Worm (Caenorhabditis elegans) whole organism, L1 larva: Measurements from ENCODE around the gene C31A11.13.

ENCODE experiments used
- C16A3.4 ChIP-seq: fragments of 150-350 bp; optimal IDR thresholded peaks from 2 replicates; lab custom pipeline; 2014; ENCODE audit warnings: missing biosample characterization, missing genetic modification characterization
- F16B12.6 ChIP-seq: fragments of 150-350 bp; optimal IDR thresholded peaks from 2 replicates; lab custom pipeline; 2014; ENCODE audit warnings: missing biosample characterization, missing genetic modification characterization
- ama-1 ChIP-seq: fragments of 150-350 bp; optimal IDR thresholded peaks from 2 replicates; lab custom pipeline; 2014
- blmp-1 ChIP-seq: fragments of 150-350 bp; optimal IDR thresholded peaks from 2 replicates; lab custom pipeline; 2014; ENCODE audit warnings: missing biosample characterization, missing genetic modification characterization
- ces-1 ChIP-seq: fragments of 150-350 bp; optimal IDR thresholded peaks from 2 replicates; lab custom pipeline; 2014; ENCODE audit warnings: missing biosample characterization, missing genetic modification reagents, missing genetic modification characterization
- dsc-1 ChIP-seq: sonication (generic microtip); optimal IDR thresholded peaks from 2 replicates; lab custom pipeline; 2016; ENCODE audit warnings: mild to moderate bottlenecking, missing genetic modification characterization, missing compliant biosample characterization
- efl-1 ChIP-seq, 4 experiments: fragments of 150-350 bp; optimal IDR thresholded peaks in 3 of 4; peaks in 1 of 4; 1 replicate in 1 of 4; 2 replicates in 3 of 4; lab custom pipeline; 2014; ENCODE audit warnings: missing biosample characterization in 2 of 4, missing genetic modification characterization in 2 of 4, missing genetic modification reagents in 2 of 4
- efl-3 ChIP-seq: fragments of 200-800 bp; sonication (Bioruptor generic); optimal IDR thresholded peaks from 2 replicates; lab custom pipeline; 2018; ENCODE audit warnings: mild to moderate bottlenecking, missing genetic modification characterization, missing compliant biosample characterization
- egl-27 ChIP-seq, 2 experiments: fragments of 150-350 bp in 1 of 2; sonication (generic microtip); optimal IDR thresholded peaks; 3 replicates each; lab custom pipeline; 2017 to 2018; ENCODE audit warnings: missing biosample characterization in 2 of 2, missing genetic modification characterization in 2 of 2, missing genetic modification reagents in 2 of 2
- elt-2 ChIP-seq: sonication (generic microtip); optimal IDR thresholded peaks from 2 replicates; lab custom pipeline; 2016; ENCODE audit warnings: missing genetic modification characterization, mild to moderate bottlenecking, inconsistent platforms, missing compliant biosample characterization, missing genetic modification reagents
- fkh-10 ChIP-seq: sonication (generic microtip); optimal IDR thresholded peaks from 2 replicates; lab custom pipeline; 2017; ENCODE audit warnings: missing biosample characterization, missing genetic modification reagents, missing genetic modification characterization
- hlh-17 ChIP-seq: fragments of 200-800 bp; sonication (Bioruptor generic); optimal IDR thresholded peaks from 2 replicates; lab custom pipeline; 2018; ENCODE audit warnings: missing genetic modification characterization, mild to moderate bottlenecking, missing compliant biosample characterization, moderate library complexity, borderline replicate concordance
- hpl-2 ChIP-seq: fragments of 150-350 bp; optimal IDR thresholded peaks from 2 replicates; lab custom pipeline; 2014; ENCODE audit warnings: missing biosample characterization, missing genetic modification reagents, missing genetic modification characterization
- irx-1 ChIP-seq: sonication (generic microtip); optimal IDR thresholded peaks from 2 replicates; lab custom pipeline; 2016; ENCODE audit warnings: missing genetic modification characterization, missing compliant biosample characterization
- lin-35 ChIP-seq, 2 experiments: fragments of 150-350 bp; optimal IDR thresholded peaks; 2 replicates each; lab custom pipeline; 2014; ENCODE audit warnings: missing biosample characterization in 2 of 2, missing genetic modification characterization in 2 of 2, missing genetic modification reagents in 2 of 2
- lir-3 ChIP-seq: sonication (generic microtip); optimal IDR thresholded peaks from 2 replicates; lab custom pipeline; 2016; ENCODE audit warnings: mild to moderate bottlenecking, missing genetic modification characterization, moderate library complexity, missing compliant biosample characterization; ENCODE audit not compliant: poor library complexity
- lsy-2 ChIP-seq, 2 experiments: fragments of 150-350 bp; optimal IDR thresholded peaks; 2 replicates each; lab custom pipeline; 2014; ENCODE audit warnings: missing biosample characterization in 2 of 2, missing genetic modification characterization in 2 of 2
- mab-9 ChIP-seq: fragments of 200-800 bp; sonication (Bioruptor generic); IDR thresholded peaks from 2 replicates; pipeline ENCODE4 v1.3.6; 2022; ENCODE audit warnings: missing genetic modification reagents, missing genetic modification characterization, missing compliant biosample characterization
- nhr-20 ChIP-seq: sonication (generic microtip); optimal IDR thresholded peaks from 2 replicates; lab custom pipeline; 2016; ENCODE audit warnings: mild to moderate bottlenecking, missing genetic modification characterization, missing compliant biosample characterization
- nhr-77 ChIP-seq: fragments of 150-350 bp; optimal IDR thresholded peaks from 2 replicates; lab custom pipeline; 2014; ENCODE audit warnings: missing biosample characterization, missing genetic modification characterization
- nhr-85 ChIP-seq: sonication (generic microtip); peaks from one replicate; lab custom pipeline; 2016; ENCODE audit warnings: missing genetic modification characterization, inconsistent platforms, missing compliant biosample characterization
- nhr-90 ChIP-seq: sonication (generic microtip); optimal IDR thresholded peaks from 2 replicates; lab custom pipeline; 2016; ENCODE audit warnings: mild to moderate bottlenecking, missing genetic modification characterization, missing compliant biosample characterization; ENCODE audit not compliant: poor library complexity
- pag-3 ChIP-seq: sonication (generic microtip); optimal IDR thresholded peaks from 2 replicates; lab custom pipeline; 2017; ENCODE audit warnings: missing genetic modification characterization, mild to moderate bottlenecking, missing compliant biosample characterization, antibody characterized with exemption, borderline replicate concordance; ENCODE audit not compliant: insufficient read depth
- rnt-1 ChIP-seq: sonication (generic microtip); optimal IDR thresholded peaks from 2 replicates; lab custom pipeline; 2016; ENCODE audit warnings: mild to moderate bottlenecking, missing genetic modification characterization, moderate library complexity, missing compliant biosample characterization
- skn-1 ChIP-seq: fragments of 150-350 bp; optimal IDR thresholded peaks from 2 replicates; lab custom pipeline; 2014; ENCODE audit warnings: missing biosample characterization, missing genetic modification characterization
- unc-62 ChIP-seq: fragments of 150-350 bp; optimal IDR thresholded peaks from 2 replicates; lab custom pipeline; 2014; ENCODE audit warnings: missing biosample characterization, missing genetic modification reagents, missing genetic modification characterization
- zip-4 ChIP-seq: fragments of 200-800 bp; sonication (Bioruptor generic); optimal IDR thresholded peaks from 2 replicates; lab custom pipeline; 2018; ENCODE audit warnings: mild to moderate bottlenecking, missing genetic modification characterization, moderate library complexity, missing compliant biosample characterization

The C31A11.13 gene

ce11 chrV:16299834-16300233, 2.5 kb downstream of the C31A11.13 start:
- no peak for TF ChIP-seq fkh-10 (GFP tag; lab: Kevin White, UChicago)
- peak; percentile 29 for TF ChIP-seq F16B12.6 (tag; lab: Kevin White, UChicago)

DNA sequence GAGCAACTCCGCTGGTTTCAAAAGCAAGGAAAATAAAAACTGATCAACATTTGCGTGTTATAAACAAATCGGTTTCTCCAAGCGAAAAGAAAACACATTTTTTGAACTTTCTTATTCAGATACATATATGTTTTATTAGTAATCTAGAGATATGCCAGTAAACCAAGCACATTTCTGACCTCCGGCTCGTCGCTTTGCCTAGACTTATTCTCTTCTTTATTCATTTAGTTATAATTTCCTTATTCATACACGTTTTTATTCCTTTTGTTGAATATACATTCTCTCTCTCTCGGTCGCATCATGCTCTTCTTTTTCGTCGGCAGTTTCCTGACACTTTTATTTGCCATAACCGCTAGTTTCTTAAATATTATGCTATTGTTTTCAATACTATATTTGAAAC, 3.7 kb downstream of the C31A11.13 start, which contains the start of gene srbc-84:
Gene srbc-84, plus strand, starts transcription at position 301 of the 400 bp plus-strand sequence.
- TF ChIP-seq dsc-1 = no peak
- TF ChIP-seq efl-3 (GFP tag; lab: Kevin White, UChicago) = no peak
- TF ChIP-seq skn-1 (tag; lab: Kevin White, UChicago) = no peak

DNA sequence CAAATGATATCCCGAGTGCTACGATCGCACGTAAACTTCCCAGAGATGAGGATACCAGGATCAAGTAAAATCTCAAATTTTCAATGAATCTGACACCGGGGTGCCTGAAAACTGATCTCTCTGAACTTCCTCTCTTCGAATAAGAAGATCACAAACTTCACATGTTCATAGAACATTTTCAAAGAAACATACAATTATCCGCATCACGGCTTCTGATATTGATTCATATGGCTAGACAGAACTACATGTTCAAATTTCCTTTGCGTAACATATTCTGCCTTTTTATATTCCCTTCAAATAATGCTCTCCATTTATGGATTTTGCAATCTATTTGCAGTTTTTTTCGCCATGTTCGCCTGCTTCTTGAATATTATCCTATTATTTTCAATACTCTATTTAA, 5.3 kb downstream of the C31A11.13 start, which contains the start of gene srbc-83:
Gene srbc-83, plus strand, starts transcription at position 301 of the 400 bp plus-strand sequence.
- TF ChIP-seq mab-9 (GFP tag; lab: Robert Waterston, UW) = no peak
- no peak for TF ChIP-seq nhr-85
- TF ChIP-seq zip-4 (GFP tag; lab: Kevin White, UChicago) = no peak
- no peak for TF ChIP-seq C16A3.4 (tag; lab: Kevin White, UChicago)
- no peak for TF ChIP-seq hpl-2
- TF ChIP-seq irx-1 (tag; lab: Kevin White, UChicago) = no peak

DNA sequence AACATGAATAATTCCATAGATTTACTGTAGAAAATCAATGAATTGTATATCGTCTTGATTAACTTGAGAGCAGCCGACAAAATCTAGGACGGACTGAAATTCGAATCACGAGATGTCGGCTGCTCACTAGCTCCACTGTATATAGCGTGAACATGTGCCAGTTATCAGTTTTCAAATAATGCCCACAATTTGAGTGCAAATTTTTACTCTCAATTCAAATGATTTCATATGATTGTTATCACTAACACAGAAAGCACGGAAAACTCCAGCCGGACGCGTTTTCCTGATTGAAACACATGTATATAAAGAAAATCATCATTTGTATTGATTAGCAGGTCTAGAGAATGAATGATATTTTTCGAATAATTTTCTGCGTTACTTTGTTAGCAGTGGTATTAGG, 9.9 kb downstream of the C31A11.13 start, which contains the start of gene oac-5:
Gene oac-5, plus strand, starts transcription at position 301 of the 400 bp plus-strand sequence.
- TF ChIP-seq elt-2 (peak; percentile 23), pag-3 (tag; lab: Kevin White, UChicago) (no peak)

- TF ChIP-seq lsy-2 (tag; optimal IDR thresholded peaks at IDR 0.05; lab: Kevin White, UChicago) (no peak), rnt-1 (tag; lab: Kevin White, UChicago) (no peak), lir-3 (no peak), ama-1 (lab: Kevin White, UChicago) (no peak)
- TF ChIP-seq, all 84 proteins: peak for 0
These were observed 14.7 kb downstream of the C31A11.13 start, which contains the start of gene F28G4.3 for ce11 chrV:16287619-16288018. Gene F28G4.3 (minus strand): TSS chrV:16287719.

- TF ChIP-seq efl-1 (optimal IDR thresholded peaks at IDR 0.05; lab: Kevin White, UChicago) (no peak), efl-1 (GFP tag; optimal IDR thresholded peaks at IDR 0.05 in 1 of 2; lab: Kevin White, UChicago) (no peak), dsc-1 (no peak), unc-62 (no peak), egl-27 (tag; optimal IDR thresholded peaks at IDR 0.05; lab: Kevin White, UChicago) (no peak), hlh-17 (GFP tag; lab: Kevin White, UChicago) (no peak), hpl-2 (no peak), zip-4 (GFP tag; lab: Kevin White, UChicago) (no peak)
These were observed 16.6 kb downstream of the C31A11.13 start, which contains the start of gene F28G4.4 for ce11 chrV:16285794-16286193. Gene F28G4.4 (minus strand): TSS chrV:16285894.

DNA sequence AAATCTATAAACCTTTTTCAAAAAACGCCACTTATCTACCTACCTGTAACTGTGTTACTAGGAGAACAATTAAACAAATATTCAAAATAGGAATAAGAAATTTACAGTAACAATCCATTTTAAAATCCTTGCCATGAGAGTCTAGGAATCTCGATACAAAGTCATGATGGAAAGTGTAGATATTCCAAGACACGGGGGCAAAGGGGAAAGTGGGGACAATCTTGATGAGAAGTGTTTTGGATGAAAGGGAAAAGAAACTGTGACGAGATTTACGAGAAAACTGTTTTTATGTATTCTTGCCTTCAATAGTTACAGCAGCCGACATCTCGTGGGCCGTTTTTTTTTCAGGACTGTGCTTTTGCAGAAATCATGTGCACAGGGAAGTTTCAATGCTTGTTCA, 20.2 kb downstream of the C31A11.13 start, which contains the start of gene F28G4.2:
Gene F28G4.2, minus strand, starts transcription at position 175 of the 400 bp plus-strand sequence.
- TF ChIP-seq blmp-1 = peak; percentile 78
- TF ChIP-seq ces-1 = no peak
- TF ChIP-seq, all 84 proteins: peak for 1

DNA sequence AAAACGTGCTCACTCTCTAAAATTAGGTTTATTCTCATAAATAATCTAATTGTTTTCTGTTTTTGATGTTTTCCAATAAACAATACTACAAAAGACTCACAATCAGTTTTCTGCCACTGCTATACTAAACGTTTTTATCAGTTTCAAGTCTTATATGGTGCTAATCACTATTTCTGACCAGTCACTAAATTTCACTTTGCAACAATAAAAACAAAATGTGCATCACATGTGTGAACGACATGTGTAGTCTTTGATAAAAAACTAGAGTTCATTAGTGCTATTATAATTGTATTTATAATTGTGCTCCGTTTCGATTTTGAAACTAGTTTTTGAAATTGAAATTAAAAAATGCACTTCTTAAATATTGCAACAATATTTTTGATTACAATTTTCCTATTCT, 24.4 kb downstream of the C31A11.13 start, which contains the start of gene cyp-37B1:
Gene cyp-37B1, plus strand, starts transcription at position 199 of the 400 bp plus-strand sequence.
- no peak for TF ChIP-seq nhr-77 (tag; lab: Kevin White, UChicago)
- TF ChIP-seq nhr-20 (tag; lab: Kevin White, UChicago) = peak; percentile 59
- no peak for TF ChIP-seq lir-3
- TF ChIP-seq nhr-90 (tag; lab: Kevin White, UChicago) = peak; percentile 38
- TF ChIP-seq elt-2 = peak; percentile 95
- peak in 1 of 2 experiments; percentile 34 for TF ChIP-seq lin-35 (GFP tag; optimal IDR thresholded peaks at IDR 0.05; lab: Kevin White, UChicago)
